Fruit fly (Drosophila melanogaster) whole organism, embryonic: ENCODE results near the gene CG3529.
A peak's percentile ranks its signal among the peaks of the same experiment; 100 is the strongest.

Source experiments
- B-H1 ChIP-seq: fragments of 200-800 bp; sonication (Bioruptor generic); IDR thresholded peaks from 3 replicates; pipeline ENCODE4 v1.3.6; 2022; ENCODE audit warnings: missing biosample characterization, missing genetic modification characterization
- Blimp-1 ChIP-seq: fragments of 200-800 bp; sonication (Bioruptor generic); optimal IDR thresholded peaks from 3 replicates; lab custom pipeline; 2018; ENCODE audit warnings: missing biosample characterization, missing genetic modification characterization, mild to moderate bottlenecking, moderate library complexity, missing genetic modification reagents
- CG10462 ChIP-seq: fragments of 200-800 bp; sonication (Bioruptor generic); optimal IDR thresholded peaks from 2 replicates; lab custom pipeline; 2016; ENCODE audit warnings: missing biosample characterization, missing genetic modification characterization
- CG10654 ChIP-seq: fragments of 200-800 bp; sonication (Bioruptor generic); optimal IDR thresholded peaks from 2 replicates; lab custom pipeline; 2016; ENCODE audit warnings: missing biosample characterization, missing genetic modification characterization
- CG12104 ChIP-seq: fragments of 200-800 bp; sonication (Bioruptor generic); optimal IDR thresholded peaks from 3 replicates; lab custom pipeline; 2016; ENCODE audit warnings: missing biosample characterization, missing genetic modification characterization
- CG1233 ChIP-seq: fragments of 200-800 bp; sonication (Bioruptor generic); optimal IDR thresholded peaks from 4 replicates; lab custom pipeline; 2018; ENCODE audit warnings: missing biosample characterization, mild to moderate bottlenecking, missing genetic modification characterization
- CG13287 ChIP-seq: fragments of 200-800 bp; sonication (Bioruptor generic); IDR thresholded peaks from 2 replicates; pipeline ENCODE4 v1.3.6; 2022; ENCODE audit warnings: missing biosample characterization, missing genetic modification characterization; ENCODE audit not compliant: partially characterized antibody
- CG14050 ChIP-seq: fragments of 200-800 bp; sonication (Bioruptor generic); IDR thresholded peaks from 3 replicates; pipeline ENCODE4 v1.3.6; 2022; ENCODE audit warnings: missing biosample characterization, missing genetic modification characterization
- CG33213 ChIP-seq: fragments of 200-800 bp; sonication (Bioruptor generic); optimal IDR thresholded peaks from 3 replicates; lab custom pipeline; 2016; ENCODE audit warnings: missing biosample characterization, missing genetic modification characterization
- CG3847 ChIP-seq: fragments of 200-800 bp; sonication (Bioruptor generic); IDR thresholded peaks from 2 replicates; pipeline ENCODE4 v1.3.6; 2022; ENCODE audit warnings: missing biosample characterization, missing genetic modification characterization
- CG4328 ChIP-seq: fragments of 200-800 bp; sonication (Bioruptor generic); optimal IDR thresholded peaks from 3 replicates; lab custom pipeline; 2017; ENCODE audit warnings: missing biosample characterization, missing genetic modification reagents, missing genetic modification characterization
- CG4617 ChIP-seq: fragments of 200-800 bp; sonication (Bioruptor generic); optimal IDR thresholded peaks from 3 replicates; lab custom pipeline; 2016; ENCODE audit warnings: missing biosample characterization, missing genetic modification characterization, borderline replicate concordance
- CG5953 ChIP-seq: fragments of 200-800 bp; sonication (Bioruptor generic); IDR thresholded peaks from 2 replicates; pipeline ENCODE4 v1.3.6; 2022; ENCODE audit warnings: missing biosample characterization, missing genetic modification characterization
- CG7786 ChIP-seq: fragments of 200-800 bp; sonication (Bioruptor generic); optimal IDR thresholded peaks from 2 replicates; lab custom pipeline; 2016; ENCODE audit warnings: missing biosample characterization, missing genetic modification characterization
- CG8089 ChIP-seq: fragments of 200-800 bp; sonication (Bioruptor generic); optimal IDR thresholded peaks from 3 replicates; lab custom pipeline; 2016; ENCODE audit warnings: missing biosample characterization, missing genetic modification characterization
- CG8924 ChIP-seq: fragments of 200-800 bp; optimal IDR thresholded peaks from 3 replicates; lab custom pipeline; 2019; ENCODE audit warnings: missing biosample characterization, mild to moderate bottlenecking, missing genetic modification characterization, moderate library complexity
- CTCF ChIP-seq: fragments of 200-800 bp; sonication (Bioruptor generic); optimal IDR thresholded peaks from 2 replicates; lab custom pipeline; 2017; ENCODE audit warnings: missing biosample characterization, mild to moderate bottlenecking, missing genetic modification characterization, moderate library complexity
- Chrac-16 ChIP-seq: fragments of 200-800 bp; sonication (Bioruptor generic); optimal IDR thresholded peaks from 3 replicates; lab custom pipeline; 2016; ENCODE audit warnings: missing biosample characterization, missing genetic modification characterization
- D ChIP-seq, 2 experiments: fragments of 200-800 bp in 1 of 2; fragments of >200 bp in 1 of 2; sonication (Bioruptor generic) in 1 of 2; optimal IDR thresholded peaks; 2 replicates in 1 of 2; 3 replicates in 1 of 2; lab custom pipeline; 2017; ENCODE audit warnings: mild to moderate bottlenecking in 1 of 2, missing biosample characterization in 1 of 2, missing genetic modification characterization in 1 of 2, missing genetic modification reagents in 1 of 2
- D19A ChIP-seq: fragments of 200-800 bp; optimal IDR thresholded peaks from 3 replicates; lab custom pipeline; 2019; ENCODE audit warnings: missing biosample characterization, mild to moderate bottlenecking, missing genetic modification characterization, moderate library complexity
- Drgx ChIP-seq: fragments of 200-800 bp; sonication (Bioruptor generic); IDR thresholded peaks from 2 replicates; pipeline ENCODE4 v1.3.6; 2022; ENCODE audit warnings: missing biosample characterization, missing genetic modification characterization
- E2f1 ChIP-seq: fragments of 200-800 bp; sonication (Bioruptor generic); IDR thresholded peaks from 2 replicates; pipeline ENCODE4 v1.3.6; 2022; ENCODE audit warnings: missing biosample characterization, missing genetic modification characterization
- ERR ChIP-seq: fragments of 200-800 bp; sonication (Bioruptor generic); optimal IDR thresholded peaks from 2 replicates; lab custom pipeline; 2016; ENCODE audit warnings: missing biosample characterization, missing genetic modification characterization
- Fer3 ChIP-seq: fragments of 200-800 bp; sonication (Bioruptor generic); optimal IDR thresholded peaks from 2 replicates; lab custom pipeline; 2018; ENCODE audit warnings: missing biosample characterization, mild to moderate bottlenecking, missing genetic modification characterization, moderate library complexity
- Gsc ChIP-seq: fragments of 200-800 bp; sonication (Bioruptor generic); IDR thresholded peaks from 2 replicates; pipeline ENCODE4 v1.3.6; 2022; ENCODE audit warnings: missing biosample characterization, missing genetic modification characterization
- H2.0 ChIP-seq: fragments of 200-800 bp; sonication (Bioruptor generic); IDR thresholded peaks from 2 replicates; pipeline ENCODE4 v1.3.6; 2022; ENCODE audit warnings: missing biosample characterization, missing genetic modification characterization
- Hsf ChIP-seq: fragments of 200-800 bp; sonication (Bioruptor generic); optimal IDR thresholded peaks from 3 replicates; lab custom pipeline; 2016; ENCODE audit warnings: missing biosample characterization, missing genetic modification characterization
- Jarid2 ChIP-seq: fragments of 200-800 bp; sonication (Bioruptor generic); optimal IDR thresholded peaks from 3 replicates; lab custom pipeline; 2017; ENCODE audit warnings: mild to moderate bottlenecking, missing biosample characterization, missing genetic modification reagents, missing genetic modification characterization
- Lpt ChIP-seq: fragments of >200 bp; optimal IDR thresholded peaks from 2 replicates; lab custom pipeline; 2018; ENCODE audit warnings: missing biosample characterization, missing genetic modification characterization
- NC2β ChIP-seq: fragments of 200-800 bp; sonication (Bioruptor generic); optimal IDR thresholded peaks from 2 replicates; lab custom pipeline; 2016; ENCODE audit warnings: missing biosample characterization, missing genetic modification characterization
- NFAT ChIP-seq: fragments of 200-800 bp; sonication (Bioruptor generic); IDR thresholded peaks from 2 replicates; pipeline ENCODE4 v1.3.6; 2022; ENCODE audit warnings: missing biosample characterization, missing genetic modification characterization
- Neu2 ChIP-seq: fragments of 200-800 bp; sonication (Bioruptor generic); optimal IDR thresholded peaks from 3 replicates; lab custom pipeline; 2016; ENCODE audit warnings: missing biosample characterization, missing genetic modification characterization, borderline replicate concordance
- Sox100B ChIP-seq: fragments of 200-800 bp; sonication (Bioruptor generic); optimal IDR thresholded peaks from 3 replicates; lab custom pipeline; 2018; ENCODE audit warnings: missing biosample characterization, mild to moderate bottlenecking, missing genetic modification characterization
- Sox102F ChIP-seq: fragments of 200-800 bp; sonication (Bioruptor generic); optimal IDR thresholded peaks from 2 replicates; lab custom pipeline; 2018; ENCODE audit warnings: missing biosample characterization, mild to moderate bottlenecking, missing genetic modification characterization, moderate library complexity
- Spps ChIP-seq: fragments of 200-800 bp; sonication (Bioruptor generic); optimal IDR thresholded peaks from 2 replicates; lab custom pipeline; 2018; ENCODE audit warnings: missing biosample characterization, mild to moderate bottlenecking, missing genetic modification characterization
- Ssrp ChIP-seq: fragments of 200-800 bp; sonication (Bioruptor generic); optimal IDR thresholded peaks from 2 replicates; lab custom pipeline; 2018; ENCODE audit warnings: missing biosample characterization, mild to moderate bottlenecking, missing genetic modification characterization, moderate library complexity
- Usf ChIP-seq: fragments of 200-800 bp; sonication (Bioruptor generic); optimal IDR thresholded peaks from 2 replicates; lab custom pipeline; 2017; ENCODE audit warnings: missing genotype, missing biosample characterization, missing genetic modification characterization
- Xrp1 ChIP-seq: fragments of 200-800 bp; sonication (Bioruptor generic); IDR thresholded peaks from 2 replicates; pipeline ENCODE4 v1.3.6; 2022; ENCODE audit warnings: missing biosample characterization, missing genetic modification characterization
- bbx ChIP-seq: fragments of 200-800 bp; sonication (Bioruptor generic); IDR thresholded peaks from 2 replicates; pipeline ENCODE4 v1.3.6; 2022; ENCODE audit warnings: missing biosample characterization, missing genetic modification characterization; ENCODE audit not compliant: partially characterized antibody
- bigmax ChIP-seq: fragments of 200-800 bp; sonication (Bioruptor generic); optimal IDR thresholded peaks from 2 replicates; lab custom pipeline; 2018; ENCODE audit warnings: missing biosample characterization, mild to moderate bottlenecking, missing genetic modification characterization
- btn ChIP-seq: fragments of 200-800 bp; sonication (Bioruptor generic); optimal IDR thresholded peaks from 2 replicates; lab custom pipeline; 2016; ENCODE audit warnings: missing biosample characterization, missing genetic modification characterization
- cas ChIP-seq: fragments of 200-800 bp; sonication (Bioruptor generic); IDR thresholded peaks from 2 replicates; pipeline ENCODE4 v1.3.6; 2022; ENCODE audit warnings: missing biosample characterization, missing genetic modification characterization
- dysf ChIP-seq: fragments of 200-800 bp; sonication (Bioruptor generic); IDR thresholded peaks from 3 replicates; pipeline ENCODE4 v1.3.6; 2022; ENCODE audit warnings: missing biosample characterization, missing genetic modification characterization
- fd3F ChIP-seq: fragments of 200-800 bp; sonication (Bioruptor generic); optimal IDR thresholded peaks from 2 replicates; lab custom pipeline; 2018; ENCODE audit warnings: missing biosample characterization, mild to moderate bottlenecking, missing genetic modification characterization, moderate library complexity
- hbn ChIP-seq: fragments of 200-800 bp; sonication (Bioruptor generic); IDR thresholded peaks from 2 replicates; pipeline ENCODE4 v1.3.6; 2022; ENCODE audit warnings: missing biosample characterization, missing genetic modification characterization; ENCODE audit not compliant: partially characterized antibody
- jing ChIP-seq: fragments of 200-800 bp; sonication (Bioruptor generic); optimal IDR thresholded peaks from 2 replicates; lab custom pipeline; 2018; ENCODE audit warnings: missing biosample characterization, mild to moderate bottlenecking, missing genetic modification characterization
- schlank ChIP-seq: fragments of 200-800 bp; sonication (Bioruptor generic); optimal IDR thresholded peaks from 2 replicates; lab custom pipeline; 2018; ENCODE audit warnings: missing biosample characterization, mild to moderate bottlenecking, missing genetic modification characterization
- slp2 ChIP-seq: fragments of 200-800 bp; sonication (Bioruptor generic); optimal IDR thresholded peaks from 2 replicates; lab custom pipeline; 2016; ENCODE audit warnings: missing biosample characterization, missing genetic modification characterization
- trem ChIP-seq: fragments of 200-800 bp; optimal IDR thresholded peaks from 3 replicates; lab custom pipeline; 2019; ENCODE audit warnings: missing biosample characterization, mild to moderate bottlenecking, missing genetic modification characterization, moderate library complexity

CG3529 gene

dm6 chr3L:9422636-9423419, 23.8 kb upstream of the CG3529 start, which contains the start of gene aay (continued):
- peak; percentile 99 for TF ChIP-seq dysf (GFP tag; lab: Robert Waterston, UW)
- TF ChIP-seq Lpt = no peak
- peak; percentile 99 for TF ChIP-seq Ssrp (tag; lab: Kevin White, UChicago)
- peak; percentile 98 for TF ChIP-seq E2f1 (GFP tag; lab: Robert Waterston, UW)
- peak; percentile 97 for TF ChIP-seq B-H1 (GFP tag; lab: Robert Waterston, UW)
- peak; percentile 98 for TF ChIP-seq CG12104 (GFP tag; lab: Kevin White, UChicago)
- TF ChIP-seq fd3F (GFP tag; lab: Kevin White, UChicago) = peak; percentile 98
- peak; percentile 98 for TF ChIP-seq CG4617
- peak; percentile 93 for TF ChIP-seq schlank (tag; lab: Kevin White, UChicago)
- peak; percentile 93 for TF ChIP-seq Neu2 (GFP tag; lab: Kevin White, UChicago)
- TF ChIP-seq Hsf = peak; percentile 99
- TF ChIP-seq ERR (GFP tag; lab: Kevin White, UChicago) = peak; percentile 96
- TF ChIP-seq Blimp-1 = peak; percentile 99
- TF ChIP-seq Spps (tag; lab: Kevin White, UChicago) = peak; percentile 98
- peak; percentile 97 for TF ChIP-seq jing (GFP tag; lab: Kevin White, UChicago)
- peak; percentile 97 for TF ChIP-seq CG5953 (GFP tag; lab: Robert Waterston, UW)
- TF ChIP-seq slp2 (GFP tag; lab: Kevin White, UChicago) = peak; percentile 98
- peak; percentile 99 for TF ChIP-seq Chrac-16 (GFP tag; lab: Kevin White, UChicago)
- peak; percentile 98 for TF ChIP-seq CG33213 (GFP tag; lab: Kevin White, UChicago)
- TF ChIP-seq CG1233 (GFP tag; lab: Kevin White, UChicago) = peak; percentile 99
- peak; percentile 82 for TF ChIP-seq bigmax (GFP tag; lab: Kevin White, UChicago)
- peak; percentile 97 for TF ChIP-seq CG7786 (GFP tag; lab: Kevin White, UChicago)
- peak; percentile 98 for TF ChIP-seq CG10654 (GFP tag; lab: Kevin White, UChicago)
- peak; percentile 96 for TF ChIP-seq btn
- TF ChIP-seq Jarid2 (GFP tag; lab: Kevin White, UChicago) = peak; percentile 92
- TF ChIP-seq CG8924 (tag; lab: Kevin White, UChicago) = peak; percentile 100
- peak; percentile 99 for TF ChIP-seq Xrp1 (GFP tag; lab: Robert Waterston, UW)
- peak; percentile 98 for TF ChIP-seq Drgx (GFP tag; lab: Robert Waterston, UW)
- peak; percentile 97 for TF ChIP-seq CG8089 (GFP tag; lab: Kevin White, UChicago)
- TF ChIP-seq H2.0 (GFP tag; lab: Robert Waterston, UW) = peak; percentile 97
- peak; percentile 93 for TF ChIP-seq cas (GFP tag; lab: Robert Waterston, UW)
- peak; percentile 99 for TF ChIP-seq Sox100B (GFP tag; lab: Kevin White, UChicago)
- TF ChIP-seq hbn = no peak
- TF ChIP-seq CTCF = peak; percentile 73
- peak; percentile 97 for TF ChIP-seq trem
- peak; percentile 97 for TF ChIP-seq CG10462
- peak; percentile 99 for TF ChIP-seq D19A (tag; lab: Kevin White, UChicago)
- TF ChIP-seq CG4328 (GFP tag; lab: Kevin White, UChicago) = peak; percentile 97
- peak; percentile 99 for TF ChIP-seq Fer3 (tag; lab: Kevin White, UChicago)
- TF ChIP-seq CG13287 (GFP tag; lab: Robert Waterston, UW) = peak; percentile 63
- TF ChIP-seq CG3847 (GFP tag; lab: Robert Waterston, UW) = peak; percentile 98
- peak; percentile 92 for TF ChIP-seq NFAT (GFP tag; lab: Robert Waterston, UW)
- peak; percentile 96 for TF ChIP-seq NC2β (GFP tag; lab: Kevin White, UChicago)
- TF ChIP-seq CG14050 (GFP tag; lab: Robert Waterston, UW) = peak; percentile 97
- no peak for TF ChIP-seq D (optimal IDR thresholded peaks at IDR 0.05; lab: Kevin White, UChicago)
- peak; percentile 99 for TF ChIP-seq D (GFP tag; optimal IDR thresholded peaks at IDR 0.05; lab: Kevin White, UChicago)
- 0 out of 2 replicates have a peak, but pooled peaks have one; percentile 40 for TF ChIP-seq bbx (GFP tag; lab: Robert Waterston, UW)
- TF ChIP-seq Sox102F (GFP tag; lab: Kevin White, UChicago) = peak; percentile 100
- peak; percentile 94 for TF ChIP-seq Usf (GFP tag; lab: Kevin White, UChicago)
- TF ChIP-seq Gsc (GFP tag; lab: Robert Waterston, UW) = peak; percentile 95
